Worm (Caenorhabditis elegans): ENCODE data around the gene srbc-21.

The srbc-21 gene

DNA sequence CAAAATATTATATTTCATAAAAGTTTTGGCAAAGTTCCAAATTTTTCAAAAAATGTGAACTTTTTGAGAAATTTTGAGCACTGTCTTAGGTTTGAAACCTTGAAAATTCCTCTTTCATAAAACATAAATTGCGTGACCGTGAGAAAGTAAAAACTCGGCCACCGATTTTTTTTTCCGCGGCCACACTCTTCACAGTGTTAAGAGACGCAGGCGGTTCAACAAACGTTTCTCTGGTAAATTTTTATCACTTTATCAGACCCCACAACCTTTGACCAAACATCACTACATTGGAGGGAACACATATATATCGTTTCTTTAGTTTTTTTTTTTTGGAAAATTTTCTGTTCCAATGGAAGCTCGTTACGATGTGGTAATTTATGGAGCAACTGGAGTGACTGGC is 32.8 kb upstream of the srbc-21 start, which contains the start of gene F22F7.2:
Gene F22F7.2 (plus strand): TSS at position 266 of the 400 bp plus-strand sequence.
- no peak for TF ChIP-seq ama-1 (optimal IDR thresholded peaks at IDR 0.05)
- TF ChIP-seq scrt-1 (GFP tag; IDR thresholded peaks at IDR 0.05) = no peak
- no peak for TF ChIP-seq tra-4 (tag; optimal IDR thresholded peaks at IDR 0.05)
- no peak for TF ChIP-seq pes-1 (GFP tag; IDR thresholded peaks at IDR 0.05)
- TF ChIP-seq hnd-1 (tag; optimal IDR thresholded peaks at IDR 0.05) = no peak
- no peak for TF ChIP-seq tbx-11 (GFP tag; IDR thresholded peaks at IDR 0.05)
- no peak for TF ChIP-seq tbx-37 (GFP tag; conservative IDR thresholded peaks at IDR 0.05)
- TF ChIP-seq B0310.2 (tag; optimal IDR thresholded peaks at IDR 0.05) = no peak
- no peak for TF ChIP-seq F13C5.2 (tag; optimal IDR thresholded peaks at IDR 0.05)
- TF ChIP-seq ceh-13 (GFP tag; optimal IDR thresholded peaks at IDR 0.05) = no peak
- no peak for TF ChIP-seq aly-1 (tag; optimal IDR thresholded peaks at IDR 0.05)

DNA sequence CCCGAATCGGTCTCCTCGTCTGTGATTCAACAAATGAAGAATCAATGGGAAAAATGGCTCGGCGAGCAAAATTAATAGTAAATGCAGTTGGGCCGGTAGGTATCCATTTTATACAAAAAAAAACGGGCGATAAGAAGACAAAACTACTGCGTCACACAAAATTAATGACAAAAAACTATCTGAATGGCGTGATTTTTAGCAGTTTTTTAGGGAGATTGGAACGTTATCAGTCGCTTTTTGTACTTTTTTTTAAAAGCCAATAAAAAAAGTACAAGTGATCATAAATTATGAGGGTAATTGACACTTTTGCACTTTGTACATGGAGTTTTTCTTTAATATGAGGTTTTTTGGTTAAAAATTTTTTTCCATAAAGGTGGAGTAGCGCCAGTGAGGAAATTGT is 32.2 kb upstream of the srbc-21 start:
- TF ChIP-seq ets-7 (tag; optimal IDR thresholded peaks at IDR 0.05) (no peak), ceh-36 (tag; optimal IDR thresholded peaks at IDR 0.05) (no peak), hmg-4 (GFP tag; optimal IDR thresholded peaks at IDR 0.05) (no peak), B0310.2 (tag; optimal IDR thresholded peaks at IDR 0.05) (no peak), flt-1 (GFP tag; IDR thresholded peaks at IDR 0.05) (no peak), hnd-1 (tag; optimal IDR thresholded peaks at IDR 0.05) (no peak), sea-1 (GFP tag; conservative IDR thresholded peaks at IDR 0.05) (no peak)

DNA sequence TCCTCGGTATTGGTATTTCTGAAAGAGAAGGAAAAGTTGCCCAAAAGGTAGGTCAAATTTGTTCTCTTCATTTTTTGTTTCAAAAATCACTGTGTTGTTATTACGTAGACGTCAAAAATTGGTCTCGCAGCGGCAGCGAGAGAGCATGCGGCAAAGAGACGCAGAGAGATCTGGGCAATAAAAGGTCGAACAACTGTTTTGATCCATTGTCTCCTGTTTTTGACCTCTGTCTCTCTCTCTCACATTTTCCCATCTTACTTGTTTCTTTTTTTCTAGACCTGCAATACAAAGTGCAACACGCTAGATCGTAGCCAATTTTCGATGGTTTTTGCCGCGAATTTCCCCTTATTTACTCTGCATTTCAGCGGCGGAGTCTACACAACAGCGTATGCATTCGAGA is 28.8 kb upstream of the srbc-21 start:
- no peak for TF ChIP-seq hnd-1 (tag; optimal IDR thresholded peaks at IDR 0.05)
- no peak for TF ChIP-seq F13C5.2 (tag; optimal IDR thresholded peaks at IDR 0.05)
- no peak for TF ChIP-seq tbx-11 (GFP tag; IDR thresholded peaks at IDR 0.05)
- TF ChIP-seq B0310.2 (tag; optimal IDR thresholded peaks at IDR 0.05) = no peak
- no peak for TF ChIP-seq ama-1 (optimal IDR thresholded peaks at IDR 0.05)

DNA sequence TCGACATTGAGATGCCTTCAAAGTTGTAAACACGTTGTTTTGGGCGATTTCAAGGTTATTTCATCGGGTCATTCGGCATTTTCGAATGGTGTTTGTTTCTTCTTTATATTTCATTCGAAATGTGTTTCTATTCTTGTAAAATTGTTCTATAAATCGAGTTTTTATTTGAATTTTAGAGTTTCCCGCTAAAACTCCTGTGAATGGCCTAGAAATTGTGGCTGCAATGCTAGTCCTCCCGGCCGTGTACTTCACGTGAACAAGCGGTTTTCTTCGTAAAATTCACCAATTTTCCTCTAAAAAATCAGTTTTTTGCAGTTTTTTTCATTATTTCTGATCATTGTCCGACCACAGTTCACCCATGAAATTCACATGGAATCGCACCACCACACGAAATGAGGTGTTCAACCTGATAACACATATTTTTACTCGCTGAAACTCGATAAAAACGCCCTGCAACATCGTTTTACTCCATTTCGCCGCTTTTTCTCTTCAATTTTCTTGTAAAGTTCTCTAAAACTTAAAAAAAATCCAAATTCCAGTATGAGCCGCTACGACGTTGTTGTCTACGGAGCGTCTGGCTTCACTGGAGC is 28.2 kb upstream of the srbc-21 start, which contains the start of gene ldp-1:
Gene ldp-1 (plus strand): TSS at position 540 of the 590 bp plus-strand sequence.
- TF ChIP-seq tbx-11 (GFP tag; IDR thresholded peaks at IDR 0.05) (no peak), pes-1 (GFP tag; IDR thresholded peaks at IDR 0.05) (0 out of 2 replicates have a peak, but pooled peaks have one; percentile 56), scrt-1 (GFP tag; IDR thresholded peaks at IDR 0.05) (no peak), tbx-37 (GFP tag; conservative IDR thresholded peaks at IDR 0.05) (peak; percentile 73)

DNA sequence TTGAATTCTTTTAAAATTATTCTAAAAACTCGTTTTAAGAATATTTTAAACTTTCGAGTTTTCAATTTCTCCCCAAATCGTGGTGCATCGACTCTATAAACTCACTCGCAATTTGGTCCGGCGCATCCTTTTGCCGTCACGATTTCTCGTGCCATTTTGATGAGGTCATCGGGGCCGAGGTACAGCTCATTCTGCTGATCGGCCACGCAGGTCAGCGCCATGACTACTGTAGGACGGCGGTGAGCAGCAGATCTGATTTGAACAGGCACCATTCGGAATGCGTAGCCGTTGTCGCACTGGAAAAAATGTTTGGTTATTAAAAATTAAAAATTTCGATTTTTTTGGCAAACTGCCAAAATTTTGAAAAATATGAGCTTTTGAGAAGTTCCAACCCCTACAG is 22.7 kb upstream of the srbc-21 start:
- TF ChIP-seq B0310.2 (tag; optimal IDR thresholded peaks at IDR 0.05) = no peak

DNA sequence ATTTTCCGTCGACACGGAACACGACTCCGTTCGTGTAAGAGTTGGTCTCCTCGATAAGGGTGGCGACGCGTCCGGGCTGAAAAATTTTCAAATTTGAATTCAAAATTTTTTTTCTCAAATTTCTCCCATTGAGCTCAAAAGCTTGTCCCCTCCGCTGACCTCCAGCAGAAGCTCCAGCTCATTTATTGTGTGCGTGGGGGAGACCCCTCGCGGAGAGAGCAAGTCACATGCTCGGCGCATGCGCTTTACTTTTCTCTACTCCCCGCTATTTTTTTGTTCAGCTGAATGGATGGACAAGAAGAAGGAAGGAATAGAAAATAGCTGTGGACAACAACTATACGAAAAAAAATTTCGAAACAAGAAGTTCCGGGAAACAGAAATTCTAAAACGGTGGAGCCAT is 21.8 kb upstream of the srbc-21 start:
- TF ChIP-seq aly-1 (tag; optimal IDR thresholded peaks at IDR 0.05) (no peak), B0310.2 (tag; optimal IDR thresholded peaks at IDR 0.05) (no peak), hmbx-1 (tag; optimal IDR thresholded peaks at IDR 0.05) (no peak), pes-1 (GFP tag; IDR thresholded peaks at IDR 0.05) (0 out of 2 replicates have a peak, but pooled peaks have one; percentile 34), ets-7 (tag; optimal IDR thresholded peaks at IDR 0.05) (no peak), ceh-36 (tag; optimal IDR thresholded peaks at IDR 0.05) (no peak), tbx-37 (GFP tag; conservative IDR thresholded peaks at IDR 0.05) (no peak), hmg-4 (GFP tag; optimal IDR thresholded peaks at IDR 0.05) (no peak)

DNA sequence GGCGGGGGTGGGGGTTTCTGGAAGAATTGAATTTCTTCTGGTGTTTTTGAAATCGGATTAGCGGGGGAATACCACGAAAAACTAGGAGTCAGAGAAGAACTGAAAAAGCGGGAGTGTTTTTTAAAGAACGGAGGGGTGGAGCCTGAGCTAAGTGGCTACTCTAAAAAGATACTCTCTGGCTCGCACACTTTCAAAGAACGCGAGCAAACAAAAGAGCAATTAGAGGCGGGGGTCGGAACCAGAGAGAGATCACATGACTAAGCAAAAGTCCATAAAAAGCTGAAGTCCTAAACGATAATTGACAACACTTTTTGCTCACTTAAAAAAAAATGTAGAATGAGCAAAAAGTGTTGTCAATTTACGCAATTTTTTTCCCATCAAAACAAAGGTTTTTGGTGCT is 21.0 kb upstream of the srbc-21 start:
- no peak for TF ChIP-seq sea-1 (GFP tag; conservative IDR thresholded peaks at IDR 0.05)
- no peak for TF ChIP-seq tra-4 (tag; optimal IDR thresholded peaks at IDR 0.05)
- TF ChIP-seq pes-1 (GFP tag; IDR thresholded peaks at IDR 0.05) = no peak
- no peak for TF ChIP-seq tbx-11 (GFP tag; IDR thresholded peaks at IDR 0.05)
- TF ChIP-seq ama-1 (optimal IDR thresholded peaks at IDR 0.05) = no peak
- TF ChIP-seq ceh-36 (tag; optimal IDR thresholded peaks at IDR 0.05) = no peak
- TF ChIP-seq hmg-4 (GFP tag; optimal IDR thresholded peaks at IDR 0.05) = no peak
- TF ChIP-seq hnd-1 (tag; optimal IDR thresholded peaks at IDR 0.05) = no peak
- TF ChIP-seq F13C5.2 (tag; optimal IDR thresholded peaks at IDR 0.05) = no peak
- no peak for TF ChIP-seq scrt-1 (GFP tag; IDR thresholded peaks at IDR 0.05)
- no peak for TF ChIP-seq flt-1 (GFP tag; IDR thresholded peaks at IDR 0.05)
- no peak for TF ChIP-seq tbx-37 (GFP tag; conservative IDR thresholded peaks at IDR 0.05)
- TF ChIP-seq ets-7 (tag; optimal IDR thresholded peaks at IDR 0.05) = no peak
- no peak for TF ChIP-seq hmbx-1 (tag; optimal IDR thresholded peaks at IDR 0.05)
- TF ChIP-seq aly-1 (tag; optimal IDR thresholded peaks at IDR 0.05) = no peak
- TF ChIP-seq ceh-13 (GFP tag; optimal IDR thresholded peaks at IDR 0.05) = no peak
- TF ChIP-seq B0310.2 (tag; optimal IDR thresholded peaks at IDR 0.05) = no peak

DNA sequence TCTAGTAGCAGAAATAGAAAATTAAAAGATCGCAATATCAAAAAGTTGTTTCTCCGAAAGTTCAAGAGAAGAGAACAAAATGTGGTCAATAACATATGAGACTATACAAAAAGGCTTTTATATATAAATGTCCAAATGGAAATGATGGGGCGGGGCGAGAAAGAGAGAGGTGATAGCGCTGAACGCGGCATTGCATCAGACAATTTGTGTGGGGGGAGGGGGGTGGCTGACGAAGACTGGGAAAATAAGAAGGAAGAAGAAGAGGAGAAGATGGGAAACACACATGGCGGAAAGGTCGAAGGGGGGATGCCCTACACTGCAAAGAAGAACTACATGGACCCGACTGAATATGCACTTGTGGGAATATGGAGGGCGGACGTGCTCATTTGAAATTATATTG is 20.0 kb upstream of the srbc-21 start:
- TF ChIP-seq tbx-11 (GFP tag; IDR thresholded peaks at IDR 0.05) = no peak
- no peak for TF ChIP-seq aly-1 (tag; optimal IDR thresholded peaks at IDR 0.05)
- TF ChIP-seq flt-1 (GFP tag; IDR thresholded peaks at IDR 0.05) = no peak
- no peak for TF ChIP-seq ceh-36 (tag; optimal IDR thresholded peaks at IDR 0.05)
- no peak for TF ChIP-seq F13C5.2 (tag; optimal IDR thresholded peaks at IDR 0.05)
- TF ChIP-seq ceh-13 (GFP tag; optimal IDR thresholded peaks at IDR 0.05) = no peak
- TF ChIP-seq hmg-4 (GFP tag; optimal IDR thresholded peaks at IDR 0.05) = no peak

DNA sequence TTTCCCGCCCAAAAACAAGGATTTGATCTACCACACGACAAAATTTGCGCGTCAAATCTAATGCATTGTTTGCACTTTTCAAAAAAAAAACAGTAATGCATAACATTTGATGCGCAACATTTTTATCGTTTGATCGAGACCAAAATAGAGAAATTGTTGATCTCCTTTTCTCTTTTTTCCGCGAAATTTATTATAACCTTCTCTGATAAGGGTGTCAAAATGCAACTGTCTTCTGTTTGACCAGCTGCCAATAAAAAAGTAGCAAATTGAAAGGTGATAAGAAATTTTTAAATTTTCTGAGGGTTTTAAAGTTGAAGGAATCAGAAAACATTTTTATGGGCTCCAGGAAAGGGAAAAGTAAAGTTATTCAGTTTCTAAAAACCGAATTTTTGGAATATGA is 18.3 kb upstream of the srbc-21 start:
- TF ChIP-seq ama-1 (optimal IDR thresholded peaks at IDR 0.05) = no peak
- no peak for TF ChIP-seq hmg-4 (GFP tag; optimal IDR thresholded peaks at IDR 0.05)
- no peak for TF ChIP-seq ceh-13 (GFP tag; optimal IDR thresholded peaks at IDR 0.05)
- TF ChIP-seq B0310.2 (tag; optimal IDR thresholded peaks at IDR 0.05) = no peak

All from whole organism, early embryonic.